Worm (Caenorhabditis elegans): Measurements from ENCODE around the gene srz-100.

srz-100 gene

ce11 chrV:16735518-16735917, 3.8 kb downstream of the srz-100 start, which contains the start of the genes clec-38 and clec-34:
Gene clec-38, minus strand, starts transcription at chrV:16735618.
Gene clec-34, plus strand, starts transcription at chrV:16735765.
- TF ChIP-seq ztf-4 (tag; optimal IDR thresholded peaks at IDR 0.05) (no peak), mdl-1 (tag; optimal IDR thresholded peaks at IDR 0.05) (no peak), sptf-1 (tag; optimal IDR thresholded peaks at IDR 0.05) (no peak), unc-130 (tag; optimal IDR thresholded peaks at IDR 0.05) (no peak), unc-30 (tag; optimal IDR thresholded peaks at IDR 0.05) (no peak), zip-4 (GFP tag; optimal IDR thresholded peaks at IDR 0.05) (no peak), ceh-63 (GFP tag; optimal IDR thresholded peaks at IDR 0.05) (no peak), grh-1 (GFP tag; IDR thresholded peaks at IDR 0.05) (no peak), ceh-88 (GFP tag; IDR thresholded peaks at IDR 0.05) (no peak), lin-14 (GFP tag; optimal IDR thresholded peaks at IDR 0.05) (no peak), F16B12.6 (tag; optimal IDR thresholded peaks at IDR 0.05) (no peak), fkh-10 (GFP tag; optimal IDR thresholded peaks at IDR 0.05) (no peak), dpl-1 (GFP tag; optimal IDR thresholded peaks at IDR 0.05) (no peak), mab-9 (GFP tag; IDR thresholded peaks at IDR 0.05) (no peak), nhr-12 (tag; optimal IDR thresholded peaks at IDR 0.05) (no peak), alr-1 (tag; optimal IDR thresholded peaks at IDR 0.05; ENCODE audit: borderline replicate concordance) (no peak)

- TF ChIP-seq pax-3 (tag; optimal IDR thresholded peaks at IDR 0.05), result no peak
- TF ChIP-seq lin-14 (GFP tag; optimal IDR thresholded peaks at IDR 0.05), result no peak
- TF ChIP-seq nhr-84 (tag; optimal IDR thresholded peaks at IDR 0.05), result no peak
- no peak for TF ChIP-seq swsn-7 (tag; optimal IDR thresholded peaks at IDR 0.05)
- no peak for TF ChIP-seq nhr-47 (tag; optimal IDR thresholded peaks at IDR 0.05)
- TF ChIP-seq alr-1 (tag; optimal IDR thresholded peaks at IDR 0.05; ENCODE audit: borderline replicate concordance), result no peak
- no peak for TF ChIP-seq grh-1 (GFP tag; IDR thresholded peaks at IDR 0.05)
- TF ChIP-seq unc-62 (GFP tag; optimal IDR thresholded peaks at IDR 0.05), result no peak
- no peak for TF ChIP-seq nhr-20 (tag; optimal IDR thresholded peaks at IDR 0.05)
Measured at ce11 chrV:16739100-16739499, 7.4 kb downstream of the srz-100 start, which contains the start of the genes clec-29 and clec-39. Gene clec-29, minus strand, starts transcription at chrV:16739200. Gene clec-39, plus strand, starts transcription at chrV:16739268.

- TF ChIP-seq fkh-8 (tag; optimal IDR thresholded peaks at IDR 0.05), result no peak
- TF ChIP-seq nhr-85 (tag), result no peak
- TF ChIP-seq sptf-1 (tag; optimal IDR thresholded peaks at IDR 0.05), result no peak
- TF ChIP-seq fkh-4 (tag; optimal IDR thresholded peaks at IDR 0.05; ENCODE audit: borderline replicate concordance), result no peak
- no peak for TF ChIP-seq Y116A8C.19 (tag; optimal IDR thresholded peaks at IDR 0.05; ENCODE audit: borderline replicate concordance)
- no peak for TF ChIP-seq C16A3.4 (tag; optimal IDR thresholded peaks at IDR 0.05)
Measured at ce11 chrV:16742123-16742522, 10.4 kb downstream of the srz-100 start, which contains the start of gene T25E12.6. Gene T25E12.6, plus strand, starts transcription at chrV:16742423.

DNA sequence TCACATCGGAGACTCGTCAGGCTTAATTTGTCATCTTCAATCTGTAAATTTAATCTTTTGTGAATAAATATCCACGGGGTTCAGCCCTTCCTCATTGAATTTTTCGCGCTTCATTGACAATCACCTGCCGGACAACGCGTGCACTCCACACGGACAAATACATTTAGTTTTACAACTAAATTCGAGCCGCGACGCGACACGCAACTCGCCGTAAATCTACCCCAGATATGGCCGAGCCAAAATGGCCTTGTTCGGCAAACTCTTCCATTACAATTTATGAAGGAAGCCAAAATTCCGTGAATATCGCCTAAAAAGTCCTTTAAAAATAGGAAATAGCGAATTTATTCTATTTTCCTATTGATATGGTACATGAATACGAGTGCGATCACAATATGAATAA, 13.1 kb downstream of the srz-100 start:
- TF ChIP-seq pqm-1 (tag; optimal IDR thresholded peaks at IDR 0.05), result no peak
- no peak for TF ChIP-seq nhr-47 (tag; optimal IDR thresholded peaks at IDR 0.05)
- TF ChIP-seq blmp-1 (tag; optimal IDR thresholded peaks at IDR 0.05), result no peak
- no peak for TF ChIP-seq nhr-19 (GFP tag; conservative IDR thresholded peaks at IDR 0.05)
- TF ChIP-seq F16B12.6 (tag; optimal IDR thresholded peaks at IDR 0.05), result no peak
- TF ChIP-seq nhr-76 (tag; optimal IDR thresholded peaks at IDR 0.05), result no peak
- no peak for TF ChIP-seq sup-37 (GFP tag; optimal IDR thresholded peaks at IDR 0.05)
- no peak for TF ChIP-seq sptf-1 (tag; optimal IDR thresholded peaks at IDR 0.05)
- no peak for TF ChIP-seq egl-27 (tag; optimal IDR thresholded peaks at IDR 0.05)
- TF ChIP-seq lsy-2 (tag; optimal IDR thresholded peaks at IDR 0.05), result no peak
- no peak for TF ChIP-seq snu-23 (GFP tag; optimal IDR thresholded peaks at IDR 0.05)
- no peak for TF ChIP-seq hlh-17 (GFP tag; optimal IDR thresholded peaks at IDR 0.05; ENCODE audit: borderline replicate concordance)
- TF ChIP-seq C04F5.9 (tag; optimal IDR thresholded peaks at IDR 0.05), result no peak
- TF ChIP-seq fkh-8 (tag; optimal IDR thresholded peaks at IDR 0.05), result no peak
- TF ChIP-seq mef-2 (tag; optimal IDR thresholded peaks at IDR 0.05), result no peak
- no peak for TF ChIP-seq unc-98 (GFP tag; IDR thresholded peaks at IDR 0.05)
- no peak for TF ChIP-seq dpl-1 (GFP tag; optimal IDR thresholded peaks at IDR 0.05)
- TF ChIP-seq mep-1 (tag; optimal IDR thresholded peaks at IDR 0.05), result no peak
